Worm (Caenorhabditis elegans) whole organism, L2 larva: ENCODE measurements around the gene grl-19.

Experiments
- ama-1 ChIP-seq: fragments of 150-350 bp; optimal IDR thresholded peaks from 2 replicates; lab custom pipeline; 2018; ENCODE audit warnings: inconsistent platforms
- ceh-82 ChIP-seq: fragments of 150-350 bp; optimal IDR thresholded peaks from 2 replicates; lab custom pipeline; 2014; ENCODE audit warnings: missing biosample characterization, missing genetic modification characterization
- elt-3 ChIP-seq: sonication (generic microtip); optimal IDR thresholded peaks from 2 replicates; lab custom pipeline; 2017; ENCODE audit warnings: missing biosample characterization, missing genetic modification characterization
- fos-1 ChIP-seq: fragments of 150-350 bp; optimal IDR thresholded peaks from 2 replicates; lab custom pipeline; 2014; ENCODE audit warnings: missing biosample characterization, missing genetic modification characterization
- lin-13 ChIP-seq: fragments of 150-350 bp; optimal IDR thresholded peaks from 2 replicates; lab custom pipeline; 2014; ENCODE audit warnings: missing biosample characterization, missing genetic modification reagents, missing genetic modification characterization
- mdl-1 ChIP-seq, 2 experiments: fragments of 150-350 bp in 1 of 2; sonication (generic microtip) in 1 of 2; optimal IDR thresholded peaks; 2 replicates each; lab custom pipeline; 2017; ENCODE audit warnings: missing biosample characterization in 2 of 2, missing genetic modification characterization in 2 of 2
- nhr-10 ChIP-seq: sonication (generic microtip); optimal IDR thresholded peaks from 2 replicates; lab custom pipeline; 2017; ENCODE audit warnings: missing biosample characterization, missing genetic modification characterization
- nhr-129 ChIP-seq: fragments of 150-350 bp; optimal IDR thresholded peaks from 2 replicates; lab custom pipeline; 2014; ENCODE audit warnings: missing biosample characterization, missing genetic modification characterization
- nhr-237 ChIP-seq: fragments of 150-350 bp; optimal IDR thresholded peaks from 2 replicates; lab custom pipeline; 2014; ENCODE audit warnings: missing biosample characterization, missing genetic modification characterization
- snpc-4 ChIP-seq: fragments of 150-350 bp; optimal IDR thresholded peaks from 2 replicates; lab custom pipeline; 2014; ENCODE audit warnings: missing biosample characterization, missing genetic modification characterization
- unc-62 ChIP-seq: fragments of 150-350 bp; optimal IDR thresholded peaks from 2 replicates; lab custom pipeline; 2014; ENCODE audit warnings: missing biosample characterization, missing genetic modification reagents, missing genetic modification characterization
- ztf-11 ChIP-seq: sonication (generic microtip); optimal IDR thresholded peaks from 2 replicates; lab custom pipeline; 2017; ENCODE audit warnings: missing biosample characterization, missing genetic modification characterization
- ztf-4 ChIP-seq: fragments of 150-350 bp; optimal IDR thresholded peaks from 2 replicates; lab custom pipeline; 2014; ENCODE audit warnings: missing biosample characterization, missing genetic modification characterization

ce11 chrIV:231673-232072, 20.7 kb downstream of the grl-19 start, which contains the start of gene gtf-2H1:
- TF ChIP-seq ama-1 (lab: Kevin White, UChicago): no peak
- no peak for TF ChIP-seq nhr-10
- TF ChIP-seq elt-3: no peak
- TF ChIP-seq ztf-11 (tag; lab: Kevin White, UChicago): no peak
- no peak for TF ChIP-seq lin-13 (GFP tag; lab: Kevin White, UChicago)
- no peak for TF ChIP-seq ztf-4
- TF ChIP-seq mdl-1 (tag; optimal IDR thresholded peaks at IDR 0.05; lab: Kevin White, UChicago): no peak
- TF ChIP-seq unc-62 (GFP tag; lab: Kevin White, UChicago): no peak
- TF ChIP-seq nhr-237 (tag; lab: Kevin White, UChicago): no peak
- TF ChIP-seq fos-1 (tag; lab: Kevin White, UChicago): no peak
- TF ChIP-seq snpc-4 (tag; lab: Kevin White, UChicago): no peak
- no peak for TF ChIP-seq nhr-129
- TF ChIP-seq ceh-82 (tag; lab: Kevin White, UChicago): no peak
